Fruit fly (Drosophila melanogaster): ENCODE measurements around the gene CG3191.

CG3191 gene

dm6 chrX:2300293-2301068, 48.7 kb upstream of the CG3191 start (continued):
- TF ChIP-seq Jarid2 (GFP tag; optimal IDR thresholded peaks at IDR 0.05) (peak; percentile 83), CG6683 (GFP tag; optimal IDR thresholded peaks at IDR 0.05) (peak; percentile 85), Hr51 (GFP tag; optimal IDR thresholded peaks at IDR 0.05) (peak; percentile 89 to 96), CG7357 (GFP tag; IDR thresholded peaks at IDR 0.05) (peak; percentile 89), trem (tag; optimal IDR thresholded peaks at IDR 0.05) (peak; percentile 83), al (GFP tag; IDR thresholded peaks at IDR 0.05) (peak; percentile 91), CG12071 (GFP tag; optimal IDR thresholded peaks at IDR 0.05) (peak; percentile 97), sr (GFP tag; IDR thresholded peaks at IDR 0.05) (peak; percentile 94), CG2199 (GFP tag; IDR thresholded peaks at IDR 0.05) (peak; percentile 98), Drgx (GFP tag; IDR thresholded peaks at IDR 0.05) (peak; percentile 99), CG4328 (GFP tag; optimal IDR thresholded peaks at IDR 0.05) (peak; percentile 61), Ssrp (tag; optimal IDR thresholded peaks at IDR 0.05) (peak; percentile 95), CG4617 (GFP tag; optimal IDR thresholded peaks at IDR 0.05; ENCODE audit: borderline replicate concordance) (peak; percentile 69), CG30431 (GFP tag; optimal IDR thresholded peaks at IDR 0.05) (peak; percentile 96), Scr (GFP tag; IDR thresholded peaks at IDR 0.05; ENCODE audit: partially characterized antibody) (no peak), Fer2 (tag; optimal IDR thresholded peaks at IDR 0.05) (peak; percentile 75), Antp (GFP tag; optimal IDR thresholded peaks at IDR 0.05) (peak; percentile 94), CG17359 (tag; optimal IDR thresholded peaks at IDR 0.05) (peak; percentile 97), Bgb (GFP tag; IDR thresholded peaks at IDR 0.05; ENCODE audit: partially characterized antibody) (no peak), prd (optimal IDR thresholded peaks at IDR 0.05) (no peak), prd (GFP tag; IDR thresholded peaks at IDR 0.05) (peak; percentile 98), Ada2b (GFP tag; IDR thresholded peaks at IDR 0.05) (peak; percentile 95), chn (GFP tag; optimal IDR thresholded peaks at IDR 0.05) (peak; percentile 93), ems (GFP tag; optimal IDR thresholded peaks at IDR 0.05) (peak; percentile 96), CrebB (tag; optimal IDR thresholded peaks at IDR 0.05) (peak; percentile 94), btn (GFP tag; optimal IDR thresholded peaks at IDR 0.05) (peak; percentile 89), B-H2 (GFP tag; optimal IDR thresholded peaks at IDR 0.05) (peak; percentile 19), NfI (GFP tag; optimal IDR thresholded peaks at IDR 0.05) (peak; percentile 96), ind (GFP tag; optimal IDR thresholded peaks at IDR 0.05) (peak; percentile 87), pum (GFP tag; optimal IDR thresholded peaks at IDR 0.05) (peak; percentile 93), CG11247 (GFP tag; IDR thresholded peaks at IDR 0.05) (peak; percentile 97), CG14667 (GFP tag; IDR thresholded peaks at IDR 0.05) (peak; percentile 96), Oaz (GFP tag; IDR thresholded peaks at IDR 0.05) (peak; percentile 95), CG7963 (GFP tag; IDR thresholded peaks at IDR 0.05; ENCODE audit: partially characterized antibody) (no peak), trh (GFP tag; optimal IDR thresholded peaks at IDR 0.05) (peak; percentile 81), CG14710 (tag; optimal IDR thresholded peaks at IDR 0.05) (peak; percentile 81), Six4 (GFP tag; optimal IDR thresholded peaks at IDR 0.05) (peak; percentile 75), knrl (GFP tag; IDR thresholded peaks at IDR 0.05; ENCODE audit: partially characterized antibody) (no peak), CG1602 (GFP tag; optimal IDR thresholded peaks at IDR 0.05) (peak; percentile 90), Optix (GFP tag; IDR thresholded peaks at IDR 0.05) (peak; percentile 98), CG10209 (GFP tag; optimal IDR thresholded peaks at IDR 0.05) (peak; percentile 95), lola (GFP tag; optimal IDR thresholded peaks at IDR 0.05) (peak in 1 of 3 experiments; percentile 85), pnt (GFP tag; optimal IDR thresholded peaks at IDR 0.05) (peak; percentile 88), CG3995 (GFP tag; optimal IDR thresholded peaks at IDR 0.05) (peak; percentile 26), BtbVII (GFP tag; optimal IDR thresholded peaks at IDR 0.05) (peak; percentile 91), tx (GFP tag; optimal IDR thresholded peaks at IDR 0.05) (peak; percentile 88), mld (GFP tag; IDR thresholded peaks at IDR 0.05; ENCODE audit: partially characterized antibody) (no peak), CG17912 (GFP tag; optimal IDR thresholded peaks at IDR 0.05) (peak; percentile 75)

All from whole organism, embryonic.